Worm (Caenorhabditis elegans) whole organism, L4 larva: ENCODE measurements around the gene skr-17.
A peak's percentile ranks its signal among the peaks of the same experiment; 100 is the strongest.

Experiments
- D1046.2 ChIP-seq: fragments of 200-800 bp; sonication (Bioruptor generic); IDR thresholded peaks from 2 replicates; pipeline ENCODE4 v1.3.6; 2022; ENCODE audit warnings: missing genetic modification characterization, missing compliant biosample characterization
- T20F7.1 ChIP-seq: fragments of 200-800 bp; sonication (Bioruptor generic); optimal IDR thresholded peaks from 2 replicates; lab custom pipeline; 2018; ENCODE audit warnings: mild to moderate bottlenecking, missing genetic modification characterization, missing compliant biosample characterization
- T26A8.4 ChIP-seq: fragments of 200-800 bp; sonication (Bioruptor generic); IDR thresholded peaks from 2 replicates; pipeline ENCODE4 v1.3.6; 2022; ENCODE audit warnings: missing genetic modification characterization, missing compliant biosample characterization
- Y105C5A.15 ChIP-seq: fragments of 200-800 bp; sonication (Bioruptor generic); IDR thresholded peaks from 2 replicates; pipeline ENCODE4 v1.3.6; 2022; ENCODE audit warnings: missing genetic modification characterization, missing compliant biosample characterization
- Y5F2A.4 ChIP-seq: fragments of 200-800 bp; sonication (Bioruptor generic); optimal IDR thresholded peaks from 2 replicates; lab custom pipeline; 2018; ENCODE audit warnings: mild to moderate bottlenecking, missing genetic modification characterization, missing compliant biosample characterization
- Y75B8A.6 ChIP-seq: fragments of 200-800 bp; sonication (Bioruptor generic); IDR thresholded peaks from 2 replicates; pipeline ENCODE4 v1.3.6; 2022; ENCODE audit warnings: missing genetic modification reagents, missing genetic modification characterization, missing compliant biosample characterization
- aha-1 ChIP-seq: fragments of 150-350 bp; peaks from one replicate; lab custom pipeline; 2014; ENCODE audit warnings: missing biosample characterization, missing genetic modification characterization
- ama-1 ChIP-seq: fragments of 150-350 bp; optimal IDR thresholded peaks from 2 replicates; lab custom pipeline; 2014; ENCODE audit warnings: inconsistent platforms, mixed read lengths
- arid-1 ChIP-seq: fragments of 200-800 bp; sonication (Bioruptor generic); conservative IDR thresholded peaks from 2 replicates; pipeline ENCODE4 v1.3.6; 2022; ENCODE audit warnings: missing genetic modification reagents, missing genetic modification characterization, missing compliant biosample characterization
- daf-16 ChIP-seq, 3 experiments: sonication (generic microtip); optimal IDR thresholded peaks; 2 replicates each; lab custom pipeline; 2016 to 2017; ENCODE audit warnings: missing genetic modification characterization in 3 of 3, missing genetic modification reagents in 3 of 3, mild to moderate bottlenecking in 2 of 3, missing compliant biosample characterization in 2 of 3, missing biosample characterization in 1 of 3, moderate library complexity in 1 of 3
- daf-8 ChIP-seq: fragments of 200-800 bp; sonication (Bioruptor generic); IDR thresholded peaks from 2 replicates; pipeline ENCODE4 v1.3.6; 2022; ENCODE audit warnings: missing genetic modification characterization, missing compliant biosample characterization
- dmd-6 ChIP-seq: fragments of 200-800 bp; sonication (Bioruptor generic); IDR thresholded peaks from 2 replicates; pipeline ENCODE4 v1.3.6; 2022; ENCODE audit warnings: missing genetic modification reagents, missing genetic modification characterization, missing compliant biosample characterization
- duxl-1 ChIP-seq: sonication (generic microtip); optimal IDR thresholded peaks from 2 replicates; lab custom pipeline; 2016; ENCODE audit warnings: mild to moderate bottlenecking, missing genetic modification characterization, moderate library complexity, missing compliant biosample characterization; ENCODE audit not compliant: poor library complexity
- dve-1 ChIP-seq: sonication (generic microtip); optimal IDR thresholded peaks from 2 replicates; lab custom pipeline; 2017; ENCODE audit warnings: antibody characterized with exemption, mild to moderate bottlenecking, missing genetic modification characterization, missing compliant biosample characterization; ENCODE audit not compliant: insufficient read depth
- hif-1 ChIP-seq, 2 experiments: sonication (generic microtip); optimal IDR thresholded peaks; 2 replicates each; lab custom pipeline; 2016 to 2017; ENCODE audit warnings: missing compliant biosample characterization in 2 of 2, missing genetic modification characterization in 2 of 2, missing genetic modification reagents in 2 of 2, missing genotype in 2 of 2, mild to moderate bottlenecking in 1 of 2
- hlh-11 ChIP-seq: fragments of 200-800 bp; sonication (Bioruptor generic); optimal IDR thresholded peaks from 2 replicates; lab custom pipeline; 2018; ENCODE audit warnings: mild to moderate bottlenecking, missing genetic modification characterization, missing compliant biosample characterization
- hmg-1.1 ChIP-seq: fragments of 200-800 bp; sonication (Bioruptor generic); IDR thresholded peaks from 2 replicates; pipeline ENCODE4 v1.3.6; 2022; ENCODE audit warnings: missing genetic modification reagents, missing genetic modification characterization, missing compliant biosample characterization
- jun-1 ChIP-seq: fragments of 150-350 bp; optimal IDR thresholded peaks from 2 replicates; lab custom pipeline; 2014; ENCODE audit warnings: missing biosample characterization, missing genetic modification reagents, missing genetic modification characterization
- lin-1 ChIP-seq: fragments of 200-800 bp; sonication (Bioruptor generic); IDR thresholded peaks from 2 replicates; pipeline ENCODE4 v1.3.6; 2022; ENCODE audit warnings: missing genetic modification reagents, missing genetic modification characterization, missing compliant biosample characterization
- lin-13 ChIP-seq: fragments of 150-350 bp; optimal IDR thresholded peaks from 2 replicates; lab custom pipeline; 2014; ENCODE audit warnings: missing biosample characterization, missing genetic modification reagents, missing genetic modification characterization
- lin-15B ChIP-seq: fragments of 150-350 bp; sonication (generic microtip); optimal IDR thresholded peaks from 3 replicates; lab custom pipeline; 2014; ENCODE audit warnings: missing biosample characterization, missing genetic modification characterization
- lin-38 ChIP-seq: fragments of 200-800 bp; sonication (Bioruptor generic); IDR thresholded peaks from 2 replicates; pipeline ENCODE4 v1.3.6; 2022; ENCODE audit warnings: missing genetic modification reagents, missing genetic modification characterization, missing compliant biosample characterization
- lsy-2 ChIP-seq, 2 experiments: fragments of 150-350 bp in 1 of 2; sonication (generic microtip) in 1 of 2; optimal IDR thresholded peaks; 2 replicates each; lab custom pipeline; 2014 to 2017; ENCODE audit warnings: missing biosample characterization in 2 of 2, missing genetic modification characterization in 2 of 2
- mdl-1 ChIP-seq, 2 experiments: fragments of 150-350 bp in 1 of 2; sonication (generic microtip) in 1 of 2; optimal IDR thresholded peaks; 2 replicates each; lab custom pipeline; 2014 to 2017; ENCODE audit warnings: missing biosample characterization in 2 of 2, missing genetic modification characterization in 2 of 2
- mep-1 ChIP-seq: fragments of 150-350 bp; sonication (generic microtip); optimal IDR thresholded peaks from 3 replicates; lab custom pipeline; 2014; ENCODE audit warnings: missing biosample characterization, missing genetic modification characterization
- mxl-3 ChIP-seq: fragments of 200-800 bp; sonication (Bioruptor generic); optimal IDR thresholded peaks from 2 replicates; lab custom pipeline; 2018; ENCODE audit warnings: mild to moderate bottlenecking, missing genetic modification characterization, missing compliant biosample characterization
- nhr-102 ChIP-seq: sonication (generic microtip); optimal IDR thresholded peaks from 2 replicates; lab custom pipeline; 2016; ENCODE audit warnings: mild to moderate bottlenecking, missing genetic modification characterization, moderate library complexity, missing compliant biosample characterization
- nhr-111 ChIP-seq: fragments of 200-800 bp; sonication (Bioruptor generic); optimal IDR thresholded peaks from 2 replicates; lab custom pipeline; 2018; ENCODE audit warnings: mild to moderate bottlenecking, missing genetic modification characterization, missing compliant biosample characterization
- nhr-237 ChIP-seq: sonication (generic microtip); optimal IDR thresholded peaks from 2 replicates; lab custom pipeline; 2017; ENCODE audit warnings: missing biosample characterization, missing genetic modification characterization
- nhr-28 ChIP-seq: fragments of 150-350 bp; optimal IDR thresholded peaks from 2 replicates; lab custom pipeline; 2014; ENCODE audit warnings: missing biosample characterization, missing genetic modification characterization
- nhr-41 ChIP-seq: fragments of 200-800 bp; sonication (Bioruptor generic); IDR thresholded peaks from 2 replicates; pipeline ENCODE4 v1.3.6; 2022; ENCODE audit warnings: missing genetic modification reagents, missing genetic modification characterization, missing compliant biosample characterization
- pha-4 ChIP-seq, 2 experiments: fragments of 150-350 bp in 1 of 2; fragments of 200-800 bp in 1 of 2; sonication (Bioruptor generic) in 1 of 2; IDR thresholded peaks in 1 of 2; optimal IDR thresholded peaks in 1 of 2; 2 replicates each; pipeline versions ENCODE4 v1.3.6 to Lab custom; 2014 to 2022; ENCODE audit warnings: missing genetic modification characterization in 2 of 2, missing genetic modification reagents in 2 of 2, missing biosample characterization in 1 of 2, missing compliant biosample characterization in 1 of 2
- pqm-1 ChIP-seq: sonication (generic microtip); optimal IDR thresholded peaks from 2 replicates; lab custom pipeline; 2017; ENCODE audit warnings: missing biosample characterization, missing genetic modification characterization
- spr-1 ChIP-seq: sonication (generic microtip); optimal IDR thresholded peaks from 2 replicates; lab custom pipeline; 2016; ENCODE audit warnings: mild to moderate bottlenecking, missing genetic modification characterization, missing compliant biosample characterization
- tra-1 ChIP-seq: fragments of 200-800 bp; sonication (Bioruptor generic); IDR thresholded peaks from 2 replicates; pipeline ENCODE4 v1.3.6; 2022; ENCODE audit warnings: missing genetic modification reagents, missing genetic modification characterization, missing compliant biosample characterization
- unc-62 ChIP-seq, 3 experiments: fragments of 150-350 bp in 1 of 3; sonication (generic microtip); optimal IDR thresholded peaks in 2 of 3; peaks in 1 of 3; 1 replicate in 1 of 3; 2 replicates in 2 of 3; lab custom pipeline; 2014 to 2017; ENCODE audit warnings: missing biosample characterization in 3 of 3, missing genetic modification characterization in 3 of 3, missing genetic modification reagents in 3 of 3, missing genotype in 1 of 3
- vab-7 ChIP-seq: fragments of 200-800 bp; sonication (Bioruptor generic); IDR thresholded peaks from 2 replicates; pipeline ENCODE4 v1.3.6; 2022; ENCODE audit warnings: missing genetic modification reagents, missing genetic modification characterization, missing compliant biosample characterization
- zfp-2 ChIP-seq: sonication (generic microtip); optimal IDR thresholded peaks from 2 replicates; lab custom pipeline; 2016; ENCODE audit warnings: mild to moderate bottlenecking, missing genetic modification characterization, missing compliant biosample characterization

Gene skr-17

ce11 chrII:7773427-7773993 is 9.8 kb upstream of the skr-17 start:
- TF ChIP-seq Y75B8A.6, result no peak
- no peak for TF ChIP-seq nhr-41 (GFP tag; lab: Robert Waterston, UW)
- no peak for TF ChIP-seq daf-16 (GFP tag; optimal IDR thresholded peaks at IDR 0.05; lab: Kevin White, UChicago)
- TF ChIP-seq daf-16 (tag; optimal IDR thresholded peaks at IDR 0.05; lab: Kevin White, UChicago), result peak; percentile 27
- peak; percentile 63 for TF ChIP-seq ama-1 (lab: Kevin White, UChicago)
- 0 out of 2 replicates have a peak, but pooled peaks have one; percentile 23 for TF ChIP-seq arid-1 (GFP tag; lab: Robert Waterston, UW)
- TF ChIP-seq T26A8.4, result peak; percentile 54; the same call in 1 of the 2 replicates
- 0 out of 2 replicates have a peak, but pooled peaks have one; percentile 13 for TF ChIP-seq dmd-6 (GFP tag; lab: Robert Waterston, UW)
- TF ChIP-seq nhr-102, result peak; percentile 39
- peak; percentile 27 for TF ChIP-seq mep-1 (tag; lab: Kevin White, UChicago)
- TF ChIP-seq dve-1, result peak; percentile 9
- peak in 1 of 2 experiments; percentile 58 for TF ChIP-seq unc-62 (GFP tag; optimal IDR thresholded peaks at IDR 0.05 in 1 of 2; lab: Kevin White, UChicago)
- TF ChIP-seq unc-62 (tag; optimal IDR thresholded peaks at IDR 0.05; lab: Kevin White, UChicago), result no peak
- peak; percentile 37; the same call in 1 of the 2 replicates for TF ChIP-seq lin-38
- TF ChIP-seq T20F7.1, result peak; percentile 4
- TF ChIP-seq Y105C5A.15 (GFP tag; lab: Robert Waterston, UW), result no peak
- peak; percentile 47; the same call in 1 of the 2 replicates for TF ChIP-seq D1046.2 (GFP tag; lab: Robert Waterston, UW)

ce11 chrII:7776232-7776631 is 7.1 kb upstream of the skr-17 start:
- peak; percentile 6 for TF ChIP-seq nhr-28 (tag; lab: Kevin White, UChicago)
- no peak for TF ChIP-seq vab-7 (GFP tag; lab: Robert Waterston, UW)
- TF ChIP-seq unc-62 (GFP tag; optimal IDR thresholded peaks at IDR 0.05 in 1 of 2; lab: Kevin White, UChicago), result peak in 1 of 2 experiments; percentile 89
- TF ChIP-seq unc-62 (tag; optimal IDR thresholded peaks at IDR 0.05; lab: Kevin White, UChicago), result no peak

ce11 chrII:7776715-7777114 is 6.6 kb upstream of the skr-17 start:
- no peak for TF ChIP-seq zfp-2 (tag; lab: Kevin White, UChicago)
- TF ChIP-seq mdl-1 (tag; optimal IDR thresholded peaks at IDR 0.05; lab: Kevin White, UChicago), result peak in 1 of 2 experiments; percentile 49
- peak; percentile 35 for TF ChIP-seq hlh-11 (tag; lab: Kevin White, UChicago)
- peak; percentile 64 for TF ChIP-seq dmd-6 (GFP tag; lab: Robert Waterston, UW)
- TF ChIP-seq lin-13 (GFP tag; lab: Kevin White, UChicago), result no peak
- TF ChIP-seq pqm-1 (tag; lab: Kevin White, UChicago), result peak; percentile 71
- no peak for TF ChIP-seq daf-16 (GFP tag; optimal IDR thresholded peaks at IDR 0.05; lab: Kevin White, UChicago)
- TF ChIP-seq daf-16 (tag; optimal IDR thresholded peaks at IDR 0.05; lab: Kevin White, UChicago), result peak; percentile 56
- TF ChIP-seq lsy-2 (tag; optimal IDR thresholded peaks at IDR 0.05; lab: Kevin White, UChicago), result no peak
- peak in 1 of 2 experiments; percentile 42 for TF ChIP-seq hif-1 (tag; optimal IDR thresholded peaks at IDR 0.05; lab: Kevin White, UChicago)
- TF ChIP-seq duxl-1, result no peak
- peak; percentile 68 for TF ChIP-seq nhr-28 (tag; lab: Kevin White, UChicago)
- TF ChIP-seq dve-1, result peak; percentile 38
- peak in 1 of 2 experiments; percentile 56 for TF ChIP-seq unc-62 (GFP tag; optimal IDR thresholded peaks at IDR 0.05 in 1 of 2; lab: Kevin White, UChicago)
- no peak for TF ChIP-seq unc-62 (tag; optimal IDR thresholded peaks at IDR 0.05; lab: Kevin White, UChicago)
- TF ChIP-seq aha-1, result peak; percentile 57
- 0 out of 2 replicates have a peak, but pooled peaks have one; percentile 26 for TF ChIP-seq pha-4 (GFP tag; IDR thresholded peaks at IDR 0.05; lab: Robert Waterston, UW)
- no peak for TF ChIP-seq pha-4 (tag; optimal IDR thresholded peaks at IDR 0.05; lab: Kevin White, UChicago)
- TF ChIP-seq jun-1, result no peak
- peak; percentile 74 for TF ChIP-seq mxl-3 (GFP tag; lab: Kevin White, UChicago)

- TF ChIP-seq dve-1 (peak; percentile 84), lin-15B (tag; lab: Kevin White, UChicago) (no peak), hif-1 (tag; optimal IDR thresholded peaks at IDR 0.05; lab: Kevin White, UChicago) (no peak), aha-1 (peak; percentile 88), spr-1 (no peak), Y5F2A.4 (GFP tag; lab: Kevin White, UChicago) (no peak), lin-1 (peak; percentile 69; the same call in 1 of the 2 replicates), hlh-11 (tag; lab: Kevin White, UChicago) (peak; percentile 69), ama-1 (lab: Kevin White, UChicago) (peak; percentile 79), dmd-6 (GFP tag; lab: Robert Waterston, UW) (peak; percentile 77), nhr-111 (GFP tag; lab: Kevin White, UChicago) (no peak), daf-16 (GFP tag; optimal IDR thresholded peaks at IDR 0.05; lab: Kevin White, UChicago) (no peak), daf-16 (tag; optimal IDR thresholded peaks at IDR 0.05; lab: Kevin White, UChicago) (peak; percentile 73), nhr-237 (tag; lab: Kevin White, UChicago) (no peak), nhr-28 (tag; lab: Kevin White, UChicago) (peak; percentile 62), nhr-102 (peak; percentile 44), tra-1 (GFP tag; lab: Robert Waterston, UW) (peak; percentile 87), daf-8 (GFP tag; lab: Robert Waterston, UW) (no peak), T26A8.4 (peak; percentile 11; the same call in 1 of the 2 replicates), hmg-1.1 (GFP tag; lab: Robert Waterston, UW) (peak; percentile 7; the same call in 1 of the 2 replicates)
These were observed 5.9 kb upstream of the skr-17 start, which contains the start of gene mthf-1 for ce11 chrII:7777320-7777978. Gene mthf-1, minus strand, starts transcription at chrII:7777823.
